Fruit fly (Drosophila melanogaster): ENCODE measurements around the gene otu.

dm6 chrX:8520517-8520916, 31.2 kb upstream of the otu start:
- TF ChIP-seq CG8478 (optimal IDR thresholded peaks at IDR 0.05) = no peak
- TF ChIP-seq EcR (GFP tag; optimal IDR thresholded peaks at IDR 0.05) = no peak
- no peak for TF ChIP-seq usp (GFP tag; optimal IDR thresholded peaks at IDR 0.05)
